Fruit fly (Drosophila melanogaster): Measurements from ENCODE around the gene PK2-R2.

DNA sequence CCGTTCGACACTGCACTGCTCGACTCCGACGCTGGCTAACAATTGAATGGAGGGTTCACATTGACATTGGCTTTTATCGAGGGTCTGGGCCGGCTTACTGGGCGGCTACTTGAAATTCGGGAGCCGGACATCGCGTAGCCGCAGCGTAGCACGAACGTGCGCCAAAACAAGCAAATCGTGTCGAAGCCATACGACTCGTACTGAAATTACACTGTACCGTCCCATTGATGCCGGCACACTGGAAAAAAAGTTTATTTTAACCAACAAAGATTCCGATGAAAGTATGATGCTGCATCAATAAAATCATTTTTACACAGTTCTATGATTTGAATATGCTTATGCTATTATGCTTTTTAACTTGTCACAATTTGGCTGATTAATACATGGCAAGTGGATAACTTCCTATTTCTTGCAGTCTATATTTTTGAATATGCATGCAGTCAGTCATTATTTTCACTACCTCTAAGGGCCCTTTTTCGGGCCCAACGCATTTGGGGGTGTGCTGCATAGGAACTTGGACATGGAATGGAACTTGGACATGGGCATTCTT lies 45.1 kb downstream of the PK2-R2 start, which contains the start of gene apn:
- TF ChIP-seq EcR (GFP tag; optimal IDR thresholded peaks at IDR 0.05) (no peak), Dll (optimal IDR thresholded peaks at IDR 0.05) (no peak), pan (optimal IDR thresholded peaks at IDR 0.05) (no peak)
